Worm (Caenorhabditis elegans): ENCODE results near the gene F48F7.6.

- no peak for TF ChIP-seq nhr-23 (tag; optimal IDR thresholded peaks at IDR 0.05)
- no peak for TF ChIP-seq nhr-77 (tag; optimal IDR thresholded peaks at IDR 0.05)
These were observed 40.9 kb upstream of the F48F7.6 start for ce11 chrX:13936719-13937118.

Measured in whole organism, L2 larva.